Fruit fly (Drosophila melanogaster): Measurements from ENCODE around the gene CG32107.

dm6 chr3L:12814806-12815205, 46.3 kb downstream of the CG32107 start:
- no peak for TF ChIP-seq CG5204 (GFP tag; optimal IDR thresholded peaks at IDR 0.05)
- no peak for TF ChIP-seq Crg-1 (GFP tag; optimal IDR thresholded peaks at IDR 0.05)
- TF ChIP-seq kay (GFP tag; ENCODE audit: borderline replicate concordance), result no peak
- peak; percentile 44 for TF ChIP-seq bab1 (GFP tag; optimal IDR thresholded peaks at IDR 0.05)
- no peak for TF ChIP-seq CG7101 (tag; optimal IDR thresholded peaks at IDR 0.05)
- no peak for TF ChIP-seq tj (GFP tag; optimal IDR thresholded peaks at IDR 0.05)
- no peak for TF ChIP-seq Hr96 (GFP tag; optimal IDR thresholded peaks at IDR 0.05)

Data from whole organism, adult.